Worm (Caenorhabditis elegans): Measurements from ENCODE around the gene srab-12.

DNA sequence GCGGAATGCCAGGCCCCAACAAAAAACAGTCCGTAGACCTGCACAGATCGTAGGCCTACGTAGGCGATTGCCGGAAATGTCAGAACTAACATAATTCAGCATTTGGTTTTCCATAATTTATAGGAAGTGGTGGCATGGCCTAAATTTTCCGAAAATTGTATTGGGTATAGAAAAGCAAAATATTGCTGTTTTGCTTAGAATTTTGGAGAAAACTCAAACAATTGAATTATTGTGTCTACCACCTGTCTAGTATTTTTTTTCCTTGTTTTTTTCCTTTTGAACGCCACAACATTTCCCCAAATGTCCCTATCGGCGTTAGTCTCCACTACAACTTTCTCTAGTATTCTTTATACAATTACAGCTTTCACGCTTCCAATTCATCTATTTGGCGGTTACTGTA lies 16.2 kb downstream of the srab-12 start, which contains the start of gene srh-284:
- TF ChIP-seq snpc-4 (tag; optimal IDR thresholded peaks at IDR 0.05) (no peak), blmp-1 (tag; optimal IDR thresholded peaks at IDR 0.05) (no peak)
